Fruit fly (Drosophila melanogaster): ENCODE data around the gene nau.

Gene nau

dm6 chr3R:23752728-23753127 lies 34.6 kb upstream of the nau start, which contains the start of the genes RanBP3 and Rpt5 (continued):
- TF ChIP-seq Opbp (GFP tag; IDR thresholded peaks at IDR 0.05; ENCODE audit: partially characterized antibody) (peak; percentile 90), exex (tag; optimal IDR thresholded peaks at IDR 0.05) (no peak), sr (GFP tag; IDR thresholded peaks at IDR 0.05) (no peak), Nf-YA (GFP tag; IDR thresholded peaks at IDR 0.05) (no peak; the same call in 1 of the 2 replicates), CG6683 (GFP tag; optimal IDR thresholded peaks at IDR 0.05) (peak; percentile 33), Myb (GFP tag; optimal IDR thresholded peaks at IDR 0.05) (peak; percentile 60), ash1 (GFP tag; optimal IDR thresholded peaks at IDR 0.05) (no peak), CG16813 (GFP tag; IDR thresholded peaks at IDR 0.05; ENCODE audit: partially characterized antibody) (peak; percentile 79), ERR (GFP tag; optimal IDR thresholded peaks at IDR 0.05) (peak; percentile 77), dati (GFP tag; IDR thresholded peaks at IDR 0.05) (no peak), CG10147 (GFP tag; optimal IDR thresholded peaks at IDR 0.05) (peak; percentile 10), Atf3 (GFP tag; optimal IDR thresholded peaks at IDR 0.05) (no peak), HmgD (GFP tag; optimal IDR thresholded peaks at IDR 0.05) (peak; percentile 55), crol (GFP tag; IDR thresholded peaks at IDR 0.05) (no peak), prd (optimal IDR thresholded peaks at IDR 0.05) (no peak), prd (GFP tag; IDR thresholded peaks at IDR 0.05) (peak; percentile 48; the same call in 2 of the 3 replicates), CG2875 (GFP tag; optimal IDR thresholded peaks at IDR 0.05) (no peak), CG31441 (GFP tag; IDR thresholded peaks at IDR 0.05) (no peak), Sox102F (GFP tag; optimal IDR thresholded peaks at IDR 0.05) (no peak), seq (GFP tag; IDR thresholded peaks at IDR 0.05) (no peak), HLHmδ (GFP tag; optimal IDR thresholded peaks at IDR 0.05) (no peak), luna (GFP tag; optimal IDR thresholded peaks at IDR 0.05) (peak; percentile 69), CG12942 (GFP tag; optimal IDR thresholded peaks at IDR 0.05) (peak; percentile 32), CG10959 (GFP tag; IDR thresholded peaks at IDR 0.05) (no peak), Dip2 (GFP tag; IDR thresholded peaks at IDR 0.05) (no peak), CG34422 (GFP tag; IDR thresholded peaks at IDR 0.05) (peak; percentile 66; the same call in 2 of the 3 replicates), CG7357 (GFP tag; IDR thresholded peaks at IDR 0.05) (no peak), emc (GFP tag; optimal IDR thresholded peaks at IDR 0.05) (no peak), CG6813 (GFP tag; optimal IDR thresholded peaks at IDR 0.05) (no peak), fu2 (GFP tag; optimal IDR thresholded peaks at IDR 0.05) (peak; percentile 61), dpn (GFP tag; optimal IDR thresholded peaks at IDR 0.05) (peak; percentile 62 to 78), Fer2 (tag; optimal IDR thresholded peaks at IDR 0.05) (no peak), Side (GFP tag; optimal IDR thresholded peaks at IDR 0.05) (peak; percentile 52), z (GFP tag; IDR thresholded peaks at IDR 0.05) (no peak), Doc2 (GFP tag; IDR thresholded peaks at IDR 0.05) (no peak), Doc3 (GFP tag; IDR thresholded peaks at IDR 0.05; ENCODE audit: partially characterized antibody) (peak; percentile 66), NFAT (GFP tag; IDR thresholded peaks at IDR 0.05) (peak; percentile 63; the same call in 1 of the 2 replicates), CG10979 (tag; optimal IDR thresholded peaks at IDR 0.05) (peak; percentile 32), vfl (GFP tag; optimal IDR thresholded peaks at IDR 0.05) (peak; percentile 68), CG1602 (GFP tag; optimal IDR thresholded peaks at IDR 0.05) (no peak), CG3726 (GFP tag; IDR thresholded peaks at IDR 0.05) (no peak), mld (GFP tag; IDR thresholded peaks at IDR 0.05; ENCODE audit: partially characterized antibody) (peak; percentile 92), CG14860 (GFP tag; IDR thresholded peaks at IDR 0.05; ENCODE audit: partially characterized antibody) (peak; percentile 69), Optix (GFP tag; IDR thresholded peaks at IDR 0.05) (no peak), sob (GFP tag; IDR thresholded peaks at IDR 0.05) (peak; percentile 90), CG6272 (GFP tag; IDR thresholded peaks at IDR 0.05) (peak; percentile 38; the same call in 1 of the 2 replicates), peb (GFP tag; IDR thresholded peaks at IDR 0.05) (0 out of 2 replicates have a peak, but pooled peaks have one; percentile 33), CG13287 (GFP tag; IDR thresholded peaks at IDR 0.05; ENCODE audit: partially characterized antibody) (peak; percentile 88), dmrt11E (tag; optimal IDR thresholded peaks at IDR 0.05) (no peak), CG6854 (GFP tag; optimal IDR thresholded peaks at IDR 0.05) (no peak), Atf-2 (GFP tag; optimal IDR thresholded peaks at IDR 0.05) (peak; percentile 48), fd64A (GFP tag; optimal IDR thresholded peaks at IDR 0.05) (no peak)
